Worm (Caenorhabditis elegans) whole organism, L4 larva: ENCODE results near the gene rga-9.

ENCODE experiments used
- egl-27 ChIP-seq: sonication (generic microtip); optimal IDR thresholded peaks from 3 replicates; lab custom pipeline; 2017; ENCODE audit warnings: missing biosample characterization, missing genetic modification reagents, missing genetic modification characterization
- lin-13 ChIP-seq: fragments of 150-350 bp; optimal IDR thresholded peaks from 2 replicates; lab custom pipeline; 2014; ENCODE audit warnings: missing biosample characterization, missing genetic modification reagents, missing genetic modification characterization
- nhr-6 ChIP-seq: fragments of 150-350 bp; optimal IDR thresholded peaks from 2 replicates; lab custom pipeline; 2014; ENCODE audit warnings: missing biosample characterization, missing genetic modification characterization

DNA sequence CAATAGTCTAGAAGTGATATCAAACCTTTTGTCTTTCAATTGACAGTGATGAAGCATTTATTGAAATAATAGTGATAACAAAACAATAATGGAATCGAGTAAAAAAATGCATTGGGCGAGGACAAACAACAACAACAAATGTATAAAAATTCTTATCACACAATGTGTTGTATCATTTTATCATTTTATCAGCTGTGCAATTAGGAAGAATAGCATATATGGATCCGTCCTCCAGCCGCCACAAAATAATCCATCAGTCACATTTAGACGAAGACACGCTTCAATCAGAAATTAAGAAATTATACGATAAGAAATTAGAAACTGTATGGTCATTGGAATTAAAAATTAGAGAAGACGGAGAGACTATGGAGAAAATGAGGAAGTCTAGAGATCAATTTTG is 16.4 kb upstream of the rga-9 start, which contains the start of gene tig-3:
- TF ChIP-seq egl-27 (tag; lab: Kevin White, UChicago) (no peak), nhr-6 (tag; lab: Kevin White, UChicago) (no peak), lin-13 (GFP tag; lab: Kevin White, UChicago) (no peak)
